Worm (Caenorhabditis elegans): ENCODE data around the gene nhr-25.

ce11 chrX:12981393-12981792 lies 26.9 kb upstream of the nhr-25 start, which contains the start of gene scav-4:
- no peak for TF ChIP-seq aly-2 (tag; optimal IDR thresholded peaks at IDR 0.05)
- no peak for TF ChIP-seq egl-27 (tag; optimal IDR thresholded peaks at IDR 0.05)
- peak; percentile 31 for TF ChIP-seq pqm-1 (tag; optimal IDR thresholded peaks at IDR 0.05)
- TF ChIP-seq nhr-77 (tag; optimal IDR thresholded peaks at IDR 0.05) = no peak
- no peak for TF ChIP-seq nhr-11 (tag; optimal IDR thresholded peaks at IDR 0.05)
- no peak for TF ChIP-seq ama-1 (optimal IDR thresholded peaks at IDR 0.05)
- no peak for TF ChIP-seq elt-3 (tag; optimal IDR thresholded peaks at IDR 0.05)
- TF ChIP-seq ceh-16 (tag; optimal IDR thresholded peaks at IDR 0.05) = no peak
